Fruit fly (Drosophila melanogaster) whole organism, prepupa: ENCODE results near the gene Jhbp2.

Source experiments
- Blimp-1 ChIP-seq: fragments of 200-800 bp; sonication (Bioruptor generic); optimal IDR thresholded peaks from 3 replicates; lab custom pipeline; 2017; ENCODE audit warnings: missing biosample characterization, missing genetic modification characterization, mild to moderate bottlenecking, moderate library complexity, missing genetic modification reagents
- CG10631 ChIP-seq: fragments of 200-800 bp; sonication (Bioruptor generic); optimal IDR thresholded peaks from 2 replicates; lab custom pipeline; 2016; ENCODE audit warnings: missing biosample characterization, missing genetic modification characterization
- CG10669 ChIP-seq: fragments of 200-800 bp; sonication (Bioruptor generic); optimal IDR thresholded peaks from 3 replicates; lab custom pipeline; 2018; ENCODE audit warnings: missing biosample characterization, mild to moderate bottlenecking, missing genetic modification characterization, moderate library complexity
- CG11294 ChIP-seq: fragments of 200-800 bp; sonication (Bioruptor generic); IDR thresholded peaks from 2 replicates; pipeline ENCODE4 v1.3.6; 2022; ENCODE audit warnings: missing biosample characterization, missing genetic modification characterization
- CG11762 ChIP-seq: fragments of 200-800 bp; sonication (Bioruptor generic); optimal IDR thresholded peaks from 3 replicates; lab custom pipeline; 2016; ENCODE audit warnings: missing biosample characterization, missing genetic modification characterization; ENCODE audit not compliant: insufficient read depth
- CG11902 ChIP-seq: fragments of 200-800 bp; sonication (Bioruptor generic); optimal IDR thresholded peaks from 3 replicates; lab custom pipeline; 2016; ENCODE audit warnings: missing biosample characterization, missing genetic modification characterization
- CG15336 ChIP-seq: fragments of 200-800 bp; sonication (Bioruptor generic); IDR thresholded peaks from 2 replicates; pipeline ENCODE4 v1.3.6; 2022; ENCODE audit warnings: missing biosample characterization, missing genetic modification characterization
- CG1621 ChIP-seq: fragments of 200-800 bp; sonication (Bioruptor generic); optimal IDR thresholded peaks from 3 replicates; lab custom pipeline; 2018; ENCODE audit warnings: missing biosample characterization, mild to moderate bottlenecking, missing genetic modification characterization
- CG3032 ChIP-seq: fragments of 200-800 bp; optimal IDR thresholded peaks from 2 replicates; lab custom pipeline; 2019; ENCODE audit warnings: missing biosample characterization, mild to moderate bottlenecking, missing genetic modification characterization, moderate library complexity
- CG32006 ChIP-seq: fragments of 200-800 bp; sonication (Bioruptor generic); optimal IDR thresholded peaks from 3 replicates; lab custom pipeline; 2017; ENCODE audit warnings: missing biosample characterization, mild to moderate bottlenecking, missing genetic modification characterization
- CG34406 ChIP-seq: fragments of 200-800 bp; sonication (Bioruptor generic); optimal IDR thresholded peaks from 3 replicates; lab custom pipeline; 2016; ENCODE audit warnings: missing biosample characterization, missing genetic modification characterization
- CG3919 ChIP-seq: fragments of 200-800 bp; sonication (Bioruptor generic); optimal IDR thresholded peaks from 3 replicates; lab custom pipeline; 2016; ENCODE audit warnings: missing biosample characterization, missing genetic modification characterization
- CG4318 ChIP-seq: fragments of 200-800 bp; sonication (Bioruptor generic); optimal IDR thresholded peaks from 3 replicates; lab custom pipeline; 2017; ENCODE audit warnings: missing biosample characterization, mild to moderate bottlenecking, missing genetic modification characterization
- CG6163 ChIP-seq: fragments of 200-800 bp; sonication (Bioruptor generic); IDR thresholded peaks from 3 replicates; pipeline ENCODE4 v1.3.6; 2022; ENCODE audit warnings: missing biosample characterization, missing genetic modification characterization
- CG6276 ChIP-seq: fragments of 200-800 bp; sonication (Bioruptor generic); optimal IDR thresholded peaks from 2 replicates; lab custom pipeline; 2017; ENCODE audit warnings: missing biosample characterization, mild to moderate bottlenecking, missing genetic modification characterization
- CG6792 ChIP-seq: fragments of 200-800 bp; sonication (Bioruptor generic); optimal IDR thresholded peaks from 3 replicates; lab custom pipeline; 2016; ENCODE audit warnings: missing biosample characterization, missing genetic modification characterization
- CG6808 ChIP-seq: fragments of 200-800 bp; sonication (Bioruptor generic); optimal IDR thresholded peaks from 3 replicates; lab custom pipeline; 2017; ENCODE audit warnings: missing biosample characterization, missing genetic modification characterization, mild to moderate bottlenecking, moderate library complexity, missing genetic modification reagents
- CG6854 ChIP-seq: fragments of 200-800 bp; sonication (Bioruptor generic); optimal IDR thresholded peaks from 2 replicates; lab custom pipeline; 2017; ENCODE audit warnings: missing biosample characterization, mild to moderate bottlenecking, missing genetic modification characterization
- CG8119 ChIP-seq: fragments of 200-800 bp; sonication (Bioruptor generic); IDR thresholded peaks from 3 replicates; pipeline ENCODE4 v1.3.6; 2022; ENCODE audit warnings: missing biosample characterization, missing genetic modification characterization
- CG8632 ChIP-seq: fragments of 200-800 bp; sonication (Bioruptor generic); optimal IDR thresholded peaks from 3 replicates; lab custom pipeline; 2016; ENCODE audit warnings: missing biosample characterization, missing genetic modification characterization
- CG9139 ChIP-seq: fragments of 200-800 bp; sonication (Bioruptor generic); optimal IDR thresholded peaks from 3 replicates; lab custom pipeline; 2017; ENCODE audit warnings: missing biosample characterization, mild to moderate bottlenecking, missing genetic modification characterization
- Eip75B ChIP-seq: fragments of 200-800 bp; sonication (Bioruptor generic); optimal IDR thresholded peaks from 3 replicates; lab custom pipeline; 2016; ENCODE audit warnings: missing biosample characterization, missing genetic modification characterization
- Eip78C ChIP-seq: fragments of 200-800 bp; sonication (Bioruptor generic); peaks from one replicate; lab custom pipeline; 2016; ENCODE audit warnings: missing biosample characterization, missing genetic modification characterization
- Eip93F ChIP-seq: fragments of 200-800 bp; sonication (Bioruptor generic); optimal IDR thresholded peaks from 2 replicates; lab custom pipeline; 2016; ENCODE audit warnings: missing biosample characterization, mild to moderate bottlenecking, missing genetic modification characterization
- Ets21C ChIP-seq: fragments of 200-800 bp; sonication (Bioruptor generic); optimal IDR thresholded peaks from 3 replicates; lab custom pipeline; 2016; ENCODE audit warnings: missing biosample characterization, missing genetic modification characterization
- Ets96B ChIP-seq: fragments of 200-800 bp; optimal IDR thresholded peaks from 2 replicates; lab custom pipeline; 2019; ENCODE audit warnings: missing biosample characterization, mild to moderate bottlenecking, missing genetic modification characterization, moderate library complexity
- Gug ChIP-seq: fragments of 200-800 bp; sonication (Bioruptor generic); IDR thresholded peaks from 2 replicates; pipeline ENCODE4 v1.3.6; 2022; ENCODE audit warnings: missing biosample characterization, missing genetic modification characterization
- Hr38 ChIP-seq: sonication (Bioruptor generic); optimal IDR thresholded peaks from 2 replicates; lab custom pipeline; 2016; ENCODE audit warnings: missing biosample characterization, missing genetic modification characterization
- Hr39 ChIP-seq: fragments of 200-800 bp; sonication (Bioruptor generic); optimal IDR thresholded peaks from 2 replicates; lab custom pipeline; 2016; ENCODE audit warnings: missing biosample characterization, missing genetic modification characterization
- Hr4 ChIP-seq: fragments of 200-800 bp; sonication (Bioruptor generic); optimal IDR thresholded peaks from 3 replicates; lab custom pipeline; 2016; ENCODE audit warnings: missing biosample characterization, missing genetic modification characterization
- Met ChIP-seq: fragments of 200-800 bp; sonication (Bioruptor generic); optimal IDR thresholded peaks from 3 replicates; lab custom pipeline; 2016; ENCODE audit warnings: missing biosample characterization, missing genetic modification characterization
- OdsH ChIP-seq: fragments of 200-800 bp; sonication (Bioruptor generic); optimal IDR thresholded peaks from 3 replicates; lab custom pipeline; 2016; ENCODE audit warnings: missing biosample characterization, missing genetic modification characterization
- Smox ChIP-seq: fragments of 200-800 bp; sonication (Bioruptor generic); optimal IDR thresholded peaks from 3 replicates; lab custom pipeline; 2016; ENCODE audit warnings: missing biosample characterization, missing genetic modification characterization
- Sox102F ChIP-seq: fragments of 200-800 bp; sonication (Bioruptor generic); optimal IDR thresholded peaks from 2 replicates; lab custom pipeline; 2016; ENCODE audit warnings: missing biosample characterization, mild to moderate bottlenecking, missing genetic modification characterization
- Sox14 ChIP-seq: fragments of 200-800 bp; sonication (Bioruptor generic); optimal IDR thresholded peaks from 3 replicates; lab custom pipeline; 2016; ENCODE audit warnings: missing biosample characterization, missing genetic modification characterization
- acj6 ChIP-seq: fragments of 200-800 bp; sonication (Bioruptor generic); optimal IDR thresholded peaks from 3 replicates; lab custom pipeline; 2016; ENCODE audit warnings: missing biosample characterization, missing genetic modification characterization
- dac ChIP-seq: fragments of 200-800 bp; sonication (Bioruptor generic); optimal IDR thresholded peaks from 2 replicates; lab custom pipeline; 2017; ENCODE audit warnings: missing biosample characterization, mild to moderate bottlenecking, missing genetic modification characterization
- dsx ChIP-seq: fragments of 200-800 bp; optimal IDR thresholded peaks from 3 replicates; lab custom pipeline; 2019; ENCODE audit warnings: missing biosample characterization, mild to moderate bottlenecking, missing genetic modification characterization, moderate library complexity; ENCODE audit not compliant: poor library complexity, severe bottlenecking
- eg ChIP-seq: fragments of 200-800 bp; sonication (Bioruptor generic); IDR thresholded peaks from 3 replicates; pipeline ENCODE4 v1.3.6; 2022; ENCODE audit warnings: missing biosample characterization, missing genetic modification characterization
- esn ChIP-seq: fragments of 200-800 bp; sonication (Bioruptor generic); optimal IDR thresholded peaks from 2 replicates; lab custom pipeline; 2016; ENCODE audit warnings: missing biosample characterization, mild to moderate bottlenecking, missing genetic modification characterization, moderate library complexity
- fd59A ChIP-seq: fragments of 200-800 bp; sonication (Bioruptor generic); optimal IDR thresholded peaks from 2 replicates; lab custom pipeline; 2017; ENCODE audit warnings: missing biosample characterization, mild to moderate bottlenecking, missing genetic modification characterization, missing genetic modification reagents
- fkh ChIP-seq: fragments of 200-800 bp; sonication (Bioruptor generic); optimal IDR thresholded peaks from 3 replicates; lab custom pipeline; 2017; ENCODE audit warnings: missing biosample characterization, mild to moderate bottlenecking, missing genetic modification characterization, moderate library complexity
- lz ChIP-seq: fragments of 200-800 bp; sonication (Bioruptor generic); optimal IDR thresholded peaks from 3 replicates; lab custom pipeline; 2016; ENCODE audit warnings: missing biosample characterization, missing genetic modification characterization
- salr ChIP-seq, 2 experiments: fragments of 200-800 bp; sonication (Bioruptor generic); optimal IDR thresholded peaks; 3 replicates each; lab custom pipeline; 2016 to 2018; ENCODE audit warnings: missing biosample characterization in 2 of 2, missing genetic modification characterization in 2 of 2, mild to moderate bottlenecking in 1 of 2
- ss ChIP-seq, 2 experiments: fragments of 200-800 bp; sonication (Bioruptor generic); optimal IDR thresholded peaks; 2 replicates in 1 of 2; 3 replicates in 1 of 2; lab custom pipeline; 2017 to 2018; ENCODE audit warnings: mild to moderate bottlenecking in 2 of 2, missing biosample characterization in 2 of 2, missing genetic modification characterization in 2 of 2, moderate library complexity in 1 of 2
- svp ChIP-seq: fragments of 200-800 bp; sonication (Bioruptor generic); peaks from one replicate; lab custom pipeline; 2016; ENCODE audit warnings: missing biosample characterization, missing genetic modification characterization
- topi ChIP-seq: fragments of 200-800 bp; sonication (Bioruptor generic); optimal IDR thresholded peaks from 3 replicates; lab custom pipeline; 2016; ENCODE audit warnings: missing biosample characterization, missing genetic modification characterization

Gene Jhbp2

DNA sequence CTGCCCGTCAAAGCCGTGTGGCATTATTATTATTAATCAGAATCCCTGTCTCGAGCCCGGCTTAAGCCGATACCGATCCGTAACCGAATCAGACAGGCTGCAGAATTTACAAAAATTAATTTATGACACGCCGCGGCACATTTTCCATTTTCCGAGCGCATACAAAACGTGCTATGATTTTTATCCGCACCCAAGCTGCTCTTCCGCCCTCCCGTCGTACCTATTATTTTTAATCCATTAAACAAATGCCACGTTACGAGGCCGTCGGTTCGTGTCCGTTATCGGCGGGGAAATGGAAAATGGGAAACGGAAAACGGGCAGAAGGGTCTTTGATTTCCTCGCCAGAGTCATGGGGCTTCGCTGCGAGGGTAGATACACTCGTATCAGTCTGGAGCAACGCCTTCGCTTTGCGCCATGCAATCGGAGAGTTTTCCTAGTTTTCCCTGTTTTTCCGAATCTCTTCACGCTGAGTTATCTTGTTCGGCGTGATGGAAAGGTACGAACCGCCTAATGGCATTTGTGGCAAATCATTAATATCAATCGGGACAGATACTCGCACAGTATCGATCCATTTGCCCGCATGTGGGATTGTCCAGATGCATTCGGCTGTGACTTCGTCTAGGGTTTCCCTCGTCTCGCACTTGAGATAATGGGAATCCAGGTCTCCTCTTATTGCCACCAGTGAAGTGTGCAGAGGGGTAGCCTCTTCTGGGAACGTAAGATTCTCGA, 19.1 kb upstream of the Jhbp2 start:
- TF ChIP-seq CG3032 = no peak
- TF ChIP-seq Met = no peak
- TF ChIP-seq CG10669 (GFP tag; lab: Kevin White, UChicago) = no peak
- TF ChIP-seq fkh = no peak
- no peak for TF ChIP-seq CG6792
- no peak for TF ChIP-seq Hr38
- no peak for TF ChIP-seq CG9139 (GFP tag; lab: Kevin White, UChicago)
- TF ChIP-seq CG8119 (GFP tag; lab: Robert Waterston, UW) = no peak
- TF ChIP-seq Ets21C (GFP tag; lab: Kevin White, UChicago) = no peak
- no peak for TF ChIP-seq acj6 (GFP tag; lab: Kevin White, UChicago)
- no peak for TF ChIP-seq fd59A (GFP tag; lab: Kevin White, UChicago)
- TF ChIP-seq Hr4 (GFP tag; lab: Kevin White, UChicago) = no peak
- no peak for TF ChIP-seq dsx (GFP tag; lab: Kevin White, UChicago)
- TF ChIP-seq salr (GFP tag; optimal IDR thresholded peaks at IDR 0.05; lab: Kevin White, UChicago) = no peak
- no peak for TF ChIP-seq dac (GFP tag; lab: Kevin White, UChicago)
- TF ChIP-seq CG6276 (GFP tag; lab: Kevin White, UChicago) = no peak
- no peak for TF ChIP-seq Blimp-1
- TF ChIP-seq CG8632 (GFP tag; lab: Kevin White, UChicago) = no peak
- TF ChIP-seq Gug (GFP tag; lab: Robert Waterston, UW) = no peak

DNA sequence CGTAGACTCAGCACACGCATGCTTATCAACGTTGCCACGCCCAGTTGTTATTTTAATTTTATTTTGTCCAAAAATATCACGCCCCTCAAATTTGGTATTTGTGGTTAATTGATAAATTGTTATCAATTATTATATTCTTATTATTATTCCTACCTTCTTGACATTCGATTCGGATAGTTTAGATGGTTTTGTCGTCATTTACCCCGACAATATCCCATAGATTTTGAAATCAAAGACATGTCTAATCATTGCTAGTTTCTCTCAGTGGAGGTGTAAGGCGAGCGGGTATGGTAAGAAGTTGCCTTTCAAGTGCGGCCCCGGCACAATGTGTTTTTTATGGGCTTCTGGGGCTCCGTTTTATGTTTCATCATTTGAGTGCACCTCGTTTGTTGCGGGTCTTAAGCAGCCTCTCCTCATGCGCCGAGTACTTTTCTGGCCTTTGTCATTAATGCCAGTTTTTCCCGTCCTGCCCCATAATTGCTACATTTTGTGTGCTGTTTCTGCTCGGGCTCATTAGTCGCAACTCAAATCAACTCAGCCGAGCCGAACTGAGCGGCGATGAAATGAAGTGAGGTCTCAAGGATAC, 18.1 kb upstream of the Jhbp2 start:
- TF ChIP-seq ss (GFP tag; optimal IDR thresholded peaks at IDR 0.05; lab: Kevin White, UChicago) (no peak), Met (peak; percentile 46), dsx (GFP tag; lab: Kevin White, UChicago) (peak; percentile 57), CG3032 (peak; percentile 40), CG6163 (0 out of 3 replicates have a peak, but pooled peaks have one; percentile 9), Smox (GFP tag; lab: Kevin White, UChicago) (no peak), Eip93F (GFP tag; lab: Kevin White, UChicago) (no peak), acj6 (GFP tag; lab: Kevin White, UChicago) (peak; percentile 9), CG11902 (no peak), lz (GFP tag; lab: Kevin White, UChicago) (no peak), CG6276 (GFP tag; lab: Kevin White, UChicago) (no peak), Sox14 (GFP tag; lab: Kevin White, UChicago) (no peak), CG4318 (no peak), Ets96B (tag; lab: Kevin White, UChicago) (no peak), CG3919 (GFP tag; lab: Kevin White, UChicago) (peak; percentile 5), CG34406 (no peak), CG15336 (GFP tag; lab: Robert Waterston, UW) (no peak), Blimp-1 (no peak), CG6854 (peak; percentile 4), svp (GFP tag; lab: Kevin White, UChicago) (peak; percentile 65), Eip75B (GFP tag; lab: Kevin White, UChicago) (peak; percentile 13), Gug (GFP tag; lab: Robert Waterston, UW) (no peak), CG11294 (GFP tag; lab: Robert Waterston, UW) (no peak), fkh (no peak), OdsH (GFP tag; lab: Kevin White, UChicago) (peak; percentile 4), CG10669 (GFP tag; lab: Kevin White, UChicago) (peak; percentile 23), Sox102F (GFP tag; lab: Kevin White, UChicago) (peak; percentile 27), eg (GFP tag; lab: Robert Waterston, UW) (no peak), CG6792 (no peak), CG6808 (GFP tag; lab: Kevin White, UChicago) (no peak), CG1621 (tag; lab: Kevin White, UChicago) (no peak), CG11762 (GFP tag; lab: Kevin White, UChicago) (no peak), Eip78C (peak; percentile 53), Ets21C (GFP tag; lab: Kevin White, UChicago) (no peak), CG10631 (GFP tag; lab: Kevin White, UChicago) (peak; percentile 4), topi (no peak), esn (GFP tag; lab: Kevin White, UChicago) (peak; percentile 9), Hr39 (GFP tag; lab: Kevin White, UChicago) (no peak), CG32006 (peak; percentile 10)
